Worm (Caenorhabditis elegans) whole organism, L4/young adult: ENCODE results near the gene T28C6.5.

ENCODE experiments used
- W03F9.2 ChIP-seq: fragments of 150-350 bp; optimal IDR thresholded peaks from 2 replicates; lab custom pipeline; 2014; ENCODE audit warnings: missing biosample characterization, missing genetic modification characterization
- him-1 ChIP-seq: sonication (generic microtip); optimal IDR thresholded peaks from 2 replicates; lab custom pipeline; 2016; ENCODE audit warnings: missing genotype, missing genetic modification reagents, missing genetic modification characterization, missing compliant biosample characterization

DNA sequence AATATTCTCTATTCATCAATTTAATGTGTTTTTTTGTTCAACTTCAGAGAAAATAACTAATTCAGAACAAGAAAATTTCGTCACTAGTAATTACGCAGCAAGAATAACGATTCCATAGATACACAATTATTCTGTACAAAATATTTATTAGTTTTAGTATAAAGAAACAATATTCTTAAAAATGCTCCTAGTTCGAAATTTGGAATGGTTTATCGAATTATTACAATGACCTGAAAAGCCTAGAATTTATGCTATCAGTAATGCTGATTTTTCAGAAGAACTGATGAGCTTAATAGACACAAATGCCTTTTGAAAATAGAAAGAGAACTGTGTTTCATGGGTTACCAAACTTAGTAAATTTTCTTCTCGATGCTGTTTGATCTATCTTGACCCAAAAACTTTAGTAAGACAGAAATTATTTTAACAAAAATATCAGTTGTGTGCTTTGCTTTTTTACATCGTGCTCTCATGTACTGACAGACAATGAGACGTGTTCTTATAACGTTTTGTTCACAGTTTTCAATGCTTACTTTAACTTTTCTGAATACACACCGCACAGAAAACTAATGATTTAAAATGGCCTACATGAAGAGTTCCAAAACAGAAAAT, 4.9 kb downstream of the T28C6.5 start:
- TF ChIP-seq W03F9.2 (tag; lab: Kevin White, UChicago) (no peak), him-1 (tag; lab: Kevin White, UChicago) (no peak)
